Fruit fly (Drosophila melanogaster): ENCODE measurements around the gene Osi11.

The Osi11 gene

DNA sequence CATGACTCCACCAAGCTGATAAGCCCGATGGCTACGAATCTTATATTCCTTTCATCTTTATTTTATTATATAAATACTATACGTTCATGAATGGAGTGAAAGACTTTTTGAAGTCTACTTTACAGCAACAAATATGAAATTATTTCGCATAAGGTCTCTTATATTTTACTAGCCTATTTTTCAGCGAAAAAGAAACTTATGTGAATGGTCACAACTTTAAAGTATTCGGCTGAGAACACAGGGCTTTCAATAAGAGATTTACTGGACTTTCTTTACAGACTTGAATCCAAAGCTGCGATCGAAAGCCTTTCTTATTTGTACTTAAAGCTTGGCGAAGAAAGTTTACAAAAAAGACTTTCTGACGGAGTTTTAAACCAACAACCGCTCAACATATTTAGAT lies 29.6 kb downstream of the Osi11 start:
- no peak for TF ChIP-seq Jra (GFP tag; optimal IDR thresholded peaks at IDR 0.05)
- no peak for TF ChIP-seq fru (GFP tag; optimal IDR thresholded peaks at IDR 0.05)
- TF ChIP-seq Myc (optimal IDR thresholded peaks at IDR 0.05): peak; percentile 53
- TF ChIP-seq Dif (GFP tag; optimal IDR thresholded peaks at IDR 0.05; ENCODE audit: partially characterized antibody): no peak

DNA sequence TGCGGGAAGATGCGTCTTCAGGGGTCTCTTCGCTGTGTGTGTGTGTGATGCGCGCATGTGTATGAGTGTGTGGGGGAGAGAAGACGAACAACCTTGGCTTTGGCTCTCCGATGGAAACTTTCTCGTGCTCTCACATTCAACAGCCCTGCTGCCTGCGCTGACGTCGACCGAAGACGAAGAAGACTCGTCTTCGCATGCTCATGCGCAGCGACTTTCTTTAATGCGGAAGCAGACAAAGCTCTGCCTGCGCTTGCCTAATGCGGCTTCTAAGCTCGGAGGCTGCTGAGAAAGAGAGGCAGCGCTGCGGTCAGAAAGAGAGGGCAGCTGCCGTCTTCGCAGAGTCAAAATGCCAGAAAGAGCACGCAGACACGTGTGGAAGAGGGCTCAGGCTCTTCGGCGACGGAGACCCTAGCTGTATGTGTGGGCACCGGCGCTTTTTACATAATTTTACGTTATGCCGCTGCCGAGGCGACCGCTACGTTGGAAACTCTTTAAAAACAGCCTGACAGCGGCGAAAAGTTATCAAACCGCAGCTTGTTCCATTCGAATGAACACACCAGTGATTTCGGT lies 34.3 kb downstream of the Osi11 start, which contains the start of gene Osi6:
Gene Osi6 (plus strand): TSS at position 520 of the 570 bp plus-strand sequence.
- TF ChIP-seq usp (GFP tag; optimal IDR thresholded peaks at IDR 0.05) (no peak), HLH106 (tag; optimal IDR thresholded peaks at IDR 0.05) (no peak), sage (GFP tag; optimal IDR thresholded peaks at IDR 0.05) (no peak), CG9705 (GFP tag; optimal IDR thresholded peaks at IDR 0.05) (no peak), br (GFP tag; optimal IDR thresholded peaks at IDR 0.05) (no peak), sv (GFP tag; optimal IDR thresholded peaks at IDR 0.05) (no peak), pan (optimal IDR thresholded peaks at IDR 0.05) (no peak)

DNA sequence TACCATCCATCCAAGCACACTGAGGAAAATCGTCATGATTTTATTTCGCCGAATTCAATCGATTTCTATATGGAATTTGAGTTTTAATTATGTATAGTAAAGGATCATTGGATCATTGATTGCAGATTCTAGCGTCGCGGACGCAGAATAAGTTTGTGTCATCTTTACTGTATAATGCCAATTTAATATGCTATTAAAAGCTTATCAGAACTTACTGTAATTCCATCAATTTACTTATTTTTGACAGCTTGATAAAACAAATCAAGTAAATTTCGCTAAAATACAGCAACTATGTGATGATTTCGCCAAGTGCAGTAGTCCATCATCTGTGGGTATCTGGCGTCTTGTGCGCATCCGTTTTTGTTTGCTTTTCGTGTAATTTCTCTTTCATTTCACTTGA lies 35.5 kb downstream of the Osi11 start:
- no peak for TF ChIP-seq lola (GFP tag; optimal IDR thresholded peaks at IDR 0.05)
- TF ChIP-seq Rel (GFP tag; optimal IDR thresholded peaks at IDR 0.05): no peak
- no peak for TF ChIP-seq Rel (tag; optimal IDR thresholded peaks at IDR 0.05)
- no peak for TF ChIP-seq CG32264 (GFP tag; optimal IDR thresholded peaks at IDR 0.05)
- TF ChIP-seq pan (optimal IDR thresholded peaks at IDR 0.05): no peak
- no peak for TF ChIP-seq dsf (GFP tag; optimal IDR thresholded peaks at IDR 0.05; ENCODE audit: borderline replicate concordance)
- TF ChIP-seq Vsx2 (GFP tag; optimal IDR thresholded peaks at IDR 0.05; ENCODE audit: partially characterized antibody): no peak
- no peak for TF ChIP-seq Mio (GFP tag; optimal IDR thresholded peaks at IDR 0.05)
- no peak for TF ChIP-seq Jra (GFP tag; optimal IDR thresholded peaks at IDR 0.05)
- TF ChIP-seq jim (GFP tag; optimal IDR thresholded peaks at IDR 0.05): no peak
- TF ChIP-seq Hnf4 (GFP tag; optimal IDR thresholded peaks at IDR 0.05): no peak
- TF ChIP-seq CG9705 (GFP tag; optimal IDR thresholded peaks at IDR 0.05): no peak
- no peak for TF ChIP-seq Dif (GFP tag; optimal IDR thresholded peaks at IDR 0.05; ENCODE audit: partially characterized antibody)
- no peak for TF ChIP-seq OdsH (GFP tag; optimal IDR thresholded peaks at IDR 0.05)
- no peak for TF ChIP-seq h (GFP tag; optimal IDR thresholded peaks at IDR 0.05)
- TF ChIP-seq woc (GFP tag; optimal IDR thresholded peaks at IDR 0.05): no peak
- TF ChIP-seq dmrt93B (GFP tag; optimal IDR thresholded peaks at IDR 0.05): no peak

DNA sequence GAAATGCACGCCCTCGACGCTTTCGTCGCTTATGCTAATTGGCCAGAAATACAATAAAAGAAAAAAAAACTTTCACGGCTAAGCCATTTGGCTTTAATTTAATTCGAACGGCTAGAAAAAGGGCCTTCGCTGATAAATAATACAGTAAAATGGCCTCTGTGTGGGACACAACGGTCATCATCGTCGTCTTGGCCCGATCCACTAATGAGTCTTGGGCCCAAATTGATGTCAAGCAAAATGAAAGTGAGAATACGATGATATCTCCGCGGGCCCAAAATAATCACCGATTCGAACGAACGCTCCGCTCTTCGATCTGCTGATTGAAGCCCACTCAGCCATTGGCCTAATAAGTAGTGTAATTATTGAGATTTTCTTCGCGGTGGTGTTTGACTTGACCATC lies 37.2 kb downstream of the Osi11 start:
- TF ChIP-seq sage (GFP tag; optimal IDR thresholded peaks at IDR 0.05): no peak
- TF ChIP-seq CG32264 (GFP tag; optimal IDR thresholded peaks at IDR 0.05): no peak
- no peak for TF ChIP-seq Hr78 (GFP tag; optimal IDR thresholded peaks at IDR 0.05)
- TF ChIP-seq Jra (GFP tag; optimal IDR thresholded peaks at IDR 0.05): no peak
- no peak for TF ChIP-seq jim (GFP tag; optimal IDR thresholded peaks at IDR 0.05)
- TF ChIP-seq Myc (optimal IDR thresholded peaks at IDR 0.05): no peak
- TF ChIP-seq woc (GFP tag; optimal IDR thresholded peaks at IDR 0.05): no peak
- no peak for TF ChIP-seq pan (optimal IDR thresholded peaks at IDR 0.05)
- no peak for TF ChIP-seq Rel (GFP tag; optimal IDR thresholded peaks at IDR 0.05)
- no peak for TF ChIP-seq Rel (tag; optimal IDR thresholded peaks at IDR 0.05)
- TF ChIP-seq lola (GFP tag; optimal IDR thresholded peaks at IDR 0.05): no peak
- no peak for TF ChIP-seq usp (GFP tag; optimal IDR thresholded peaks at IDR 0.05)
- TF ChIP-seq Hnf4 (GFP tag; optimal IDR thresholded peaks at IDR 0.05): no peak
- TF ChIP-seq dl (GFP tag; optimal IDR thresholded peaks at IDR 0.05; ENCODE audit: insufficient read depth in 1 of 2, partially characterized antibody in 2 of 2): no peak
- no peak for TF ChIP-seq dsf (GFP tag; optimal IDR thresholded peaks at IDR 0.05; ENCODE audit: borderline replicate concordance)
- no peak for TF ChIP-seq Abd-B (GFP tag; optimal IDR thresholded peaks at IDR 0.05)
- no peak for TF ChIP-seq psq (GFP tag; optimal IDR thresholded peaks at IDR 0.05)
- TF ChIP-seq N (GFP tag; optimal IDR thresholded peaks at IDR 0.05): no peak

DNA sequence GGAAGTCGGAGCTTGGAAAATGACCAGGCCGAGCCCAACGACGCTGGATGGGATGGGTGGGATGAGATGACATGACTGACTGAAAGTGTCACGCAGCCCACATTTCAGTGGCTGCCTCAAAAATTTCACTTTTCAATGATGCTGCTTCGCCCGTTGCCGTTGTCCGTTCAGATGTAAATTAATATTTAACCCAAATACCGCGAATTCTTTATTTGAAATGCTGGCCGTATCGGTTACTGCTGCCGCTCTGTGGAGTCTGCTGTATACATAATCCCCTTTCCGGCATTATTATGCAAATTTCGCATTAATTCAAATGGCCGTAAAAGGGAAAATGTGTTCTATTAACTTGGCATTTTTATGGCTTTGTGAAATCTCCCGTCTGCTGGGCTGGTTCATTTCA lies 38.3 kb downstream of the Osi11 start:
- no peak for TF ChIP-seq tai (GFP tag; optimal IDR thresholded peaks at IDR 0.05)
- no peak for TF ChIP-seq psq (GFP tag; optimal IDR thresholded peaks at IDR 0.05)
- no peak for TF ChIP-seq Jra (GFP tag; optimal IDR thresholded peaks at IDR 0.05)
- TF ChIP-seq jim (GFP tag; optimal IDR thresholded peaks at IDR 0.05): no peak
- no peak for TF ChIP-seq Rel (GFP tag; optimal IDR thresholded peaks at IDR 0.05)
- TF ChIP-seq Rel (tag; optimal IDR thresholded peaks at IDR 0.05): no peak
- TF ChIP-seq fru (GFP tag; optimal IDR thresholded peaks at IDR 0.05): no peak
- no peak for TF ChIP-seq CG9705 (GFP tag; optimal IDR thresholded peaks at IDR 0.05)
- no peak for TF ChIP-seq CrebA (GFP tag; optimal IDR thresholded peaks at IDR 0.05; ENCODE audit: borderline replicate concordance)
- TF ChIP-seq N (GFP tag; optimal IDR thresholded peaks at IDR 0.05): no peak
- TF ChIP-seq usp (GFP tag; optimal IDR thresholded peaks at IDR 0.05): no peak
- TF ChIP-seq HLH106 (tag; optimal IDR thresholded peaks at IDR 0.05): no peak
- no peak for TF ChIP-seq Sp1 (GFP tag; optimal IDR thresholded peaks at IDR 0.05)
- TF ChIP-seq Dfd (GFP tag; optimal IDR thresholded peaks at IDR 0.05): no peak
- TF ChIP-seq Hnf4 (GFP tag; optimal IDR thresholded peaks at IDR 0.05): no peak
- TF ChIP-seq lola (GFP tag; optimal IDR thresholded peaks at IDR 0.05): no peak
- TF ChIP-seq brk (GFP tag; optimal IDR thresholded peaks at IDR 0.05): no peak
- TF ChIP-seq h (GFP tag; optimal IDR thresholded peaks at IDR 0.05): no peak

Data from whole organism, wandering third instar larva.